Worm (Caenorhabditis elegans): ENCODE measurements around the gene col-150.

ce11 chrV:10260460-10260859 is 34.0 kb downstream of the col-150 start, which contains the start of gene sri-18:
- TF ChIP-seq K11D2.4 (GFP tag; IDR thresholded peaks at IDR 0.05) (no peak), attf-3 (GFP tag; conservative IDR thresholded peaks at IDR 0.05) (no peak), madf-10 (tag; optimal IDR thresholded peaks at IDR 0.05) (no peak), lin-54 (GFP tag; optimal IDR thresholded peaks at IDR 0.05) (no peak), ama-1 (optimal IDR thresholded peaks at IDR 0.05) (no peak), ama-1 (GFP tag; optimal IDR thresholded peaks at IDR 0.05) (no peak), mel-28 (tag; optimal IDR thresholded peaks at IDR 0.05; ENCODE audit: borderline replicate concordance) (no peak), ZK185.1 (tag; optimal IDR thresholded peaks at IDR 0.05; ENCODE audit: poor library complexity, severe bottlenecking) (no peak), snpc-4 (GFP tag; optimal IDR thresholded peaks at IDR 0.05) (no peak), snpc-4 (tag; optimal IDR thresholded peaks at IDR 0.05) (no peak), Y79H2A.3 (GFP tag; conservative IDR thresholded peaks at IDR 0.05) (no peak), pha-4 (tag; optimal IDR thresholded peaks at IDR 0.05) (no peak), rec-8 (tag; optimal IDR thresholded peaks at IDR 0.05) (no peak), cebp-2 (GFP tag; IDR thresholded peaks at IDR 0.05) (no peak)
